Worm (Caenorhabditis elegans) whole organism, L4/young adult: Measurements from ENCODE around the gene F35F10.7.

Experiments
- W03F9.2 ChIP-seq: fragments of 150-350 bp; optimal IDR thresholded peaks from 2 replicates; lab custom pipeline; 2014; ENCODE audit warnings: missing biosample characterization, missing genetic modification characterization
- dao-5 ChIP-seq: sonication (generic microtip); optimal IDR thresholded peaks from 2 replicates; lab custom pipeline; 2016; ENCODE audit warnings: missing genotype, missing genetic modification characterization, moderate library complexity, missing compliant biosample characterization
- him-1 ChIP-seq: sonication (generic microtip); optimal IDR thresholded peaks from 2 replicates; lab custom pipeline; 2016; ENCODE audit warnings: missing genotype, missing genetic modification reagents, missing genetic modification characterization, missing compliant biosample characterization

Gene F35F10.7

ce11 chrV:3287330-3287729 lies at the start of gene F35F10.7:
Gene F35F10.7 (minus strand): TSS chrV:3287430.
- no peak for TF ChIP-seq him-1 (tag; lab: Kevin White, UChicago)
- TF ChIP-seq W03F9.2 (tag; lab: Kevin White, UChicago) = no peak
- TF ChIP-seq dao-5 (tag; lab: Kevin White, UChicago) = no peak

- no peak for TF ChIP-seq W03F9.2 (tag; lab: Kevin White, UChicago)
- TF ChIP-seq him-1 (tag; lab: Kevin White, UChicago) = no peak
- no peak for TF ChIP-seq dao-5 (tag; lab: Kevin White, UChicago)
Observed at ce11 chrV:3333334-3333733, 46.1 kb upstream of the F35F10.7 start, which contains the start of gene C17B7.5. Gene C17B7.5 (plus strand): TSS chrV:3333634.

- TF ChIP-seq him-1 (tag; lab: Kevin White, UChicago) (no peak), dao-5 (tag; lab: Kevin White, UChicago) (no peak), W03F9.2 (tag; lab: Kevin White, UChicago) (no peak)
Observed at ce11 chrV:3332023-3332422, 44.8 kb upstream of the F35F10.7 start, which contains the start of gene C17B7.9. Gene C17B7.9 (minus strand): TSS chrV:3332123.

- TF ChIP-seq him-1 (tag; lab: Kevin White, UChicago) = no peak
- TF ChIP-seq dao-5 (tag; lab: Kevin White, UChicago) = no peak
- TF ChIP-seq W03F9.2 (tag; lab: Kevin White, UChicago) = no peak
Observed at ce11 chrV:3324178-3324577, 36.9 kb upstream of the F35F10.7 start, which contains the start of gene C17B7.8. Gene C17B7.8 (minus strand): TSS chrV:3324278.

- TF ChIP-seq dao-5 (tag; lab: Kevin White, UChicago) (no peak), him-1 (tag; lab: Kevin White, UChicago) (no peak), W03F9.2 (tag; lab: Kevin White, UChicago) (no peak)
Observed at ce11 chrV:3320432-3320831, 33.2 kb upstream of the F35F10.7 start, which contains the start of gene C17B7.14. Gene C17B7.14 (minus strand): TSS chrV:3320532.

- no peak for TF ChIP-seq him-1 (tag; lab: Kevin White, UChicago)
- no peak for TF ChIP-seq dao-5 (tag; lab: Kevin White, UChicago)
- TF ChIP-seq W03F9.2 (tag; lab: Kevin White, UChicago) = no peak
Observed at ce11 chrV:3320005-3320404, 32.8 kb upstream of the F35F10.7 start, which contains the start of gene F35F10.14. Gene F35F10.14 (minus strand): TSS chrV:3320105.

- TF ChIP-seq dao-5 (tag; lab: Kevin White, UChicago) = no peak
- TF ChIP-seq him-1 (tag; lab: Kevin White, UChicago) = no peak
- no peak for TF ChIP-seq W03F9.2 (tag; lab: Kevin White, UChicago)
Observed at ce11 chrV:3318975-3319374, 31.7 kb upstream of the F35F10.7 start, which contains the start of gene F35F10.13. Gene F35F10.13 (minus strand): TSS chrV:3319075.

- TF ChIP-seq him-1 (tag; lab: Kevin White, UChicago) (no peak), W03F9.2 (tag; lab: Kevin White, UChicago) (no peak), dao-5 (tag; lab: Kevin White, UChicago) (no peak)
Observed at ce11 chrV:3316108-3316507, 28.9 kb upstream of the F35F10.7 start, which contains the start of gene F35F10.1. Gene F35F10.1 (plus strand): TSS chrV:3316307.

- TF ChIP-seq dao-5 (tag; lab: Kevin White, UChicago) (no peak), W03F9.2 (tag; lab: Kevin White, UChicago) (peak; percentile 16), him-1 (tag; lab: Kevin White, UChicago) (peak; percentile 18)
Observed at ce11 chrV:3315308-3315707, 28.1 kb upstream of the F35F10.7 start, which contains the start of gene arrd-19. Gene arrd-19 (minus strand): TSS chrV:3315516.

- TF ChIP-seq dao-5 (tag; lab: Kevin White, UChicago) = no peak
- TF ChIP-seq W03F9.2 (tag; lab: Kevin White, UChicago) = no peak
- no peak for TF ChIP-seq him-1 (tag; lab: Kevin White, UChicago)
Observed at ce11 chrV:3312067-3312666, 24.9 kb upstream of the F35F10.7 start, which contains the start of gene arrd-18. Gene arrd-18 (minus strand): TSS chrV:3312117.

- TF ChIP-seq him-1 (tag; lab: Kevin White, UChicago) (no peak), dao-5 (tag; lab: Kevin White, UChicago) (no peak), W03F9.2 (tag; lab: Kevin White, UChicago) (no peak)
Observed at ce11 chrV:3308169-3308568, 20.9 kb upstream of the F35F10.7 start, which contains the start of gene srbc-3. Gene srbc-3 (plus strand): TSS chrV:3308469.

ce11 chrV:3301898-3302297 lies 14.7 kb upstream of the F35F10.7 start, which contains the start of gene srbc-1:
Gene srbc-1 (minus strand): TSS chrV:3301998.
- TF ChIP-seq him-1 (tag; lab: Kevin White, UChicago) (no peak), dao-5 (tag; lab: Kevin White, UChicago) (no peak), W03F9.2 (tag; lab: Kevin White, UChicago) (no peak)

- TF ChIP-seq dao-5 (tag; lab: Kevin White, UChicago) (no peak), W03F9.2 (tag; lab: Kevin White, UChicago) (no peak), him-1 (tag; lab: Kevin White, UChicago) (no peak)
Observed at ce11 chrV:3299437-3299836, 12.2 kb upstream of the F35F10.7 start.
